Fruit fly (Drosophila melanogaster): ENCODE data around the gene CG2924.
A peak's percentile ranks its signal among the peaks of the same experiment; 100 is the strongest.

CG2924 gene

dm6 chrX:2289134-2289533, 18.6 kb upstream of the CG2924 start:
- peak; percentile 90 for TF ChIP-seq Drgx (GFP tag; IDR thresholded peaks at IDR 0.05)
- no peak for TF ChIP-seq usp (GFP tag; optimal IDR thresholded peaks at IDR 0.05)
- peak in 1 of 2 experiments; percentile 98 for TF ChIP-seq bsh (GFP tag; optimal IDR thresholded peaks at IDR 0.05)
- no peak for TF ChIP-seq Hr78 (GFP tag; optimal IDR thresholded peaks at IDR 0.05)
- TF ChIP-seq CG4820 (GFP tag; optimal IDR thresholded peaks at IDR 0.05): no peak
- peak; percentile 9 for TF ChIP-seq cg (GFP tag; optimal IDR thresholded peaks at IDR 0.05)
- peak; percentile 99 for TF ChIP-seq nom (GFP tag; optimal IDR thresholded peaks at IDR 0.05)
- TF ChIP-seq CG4360 (GFP tag; IDR thresholded peaks at IDR 0.05): peak; percentile 97
- TF ChIP-seq sqz (GFP tag; optimal IDR thresholded peaks at IDR 0.05): peak; percentile 56
- no peak for TF ChIP-seq CG11456 (GFP tag; IDR thresholded peaks at IDR 0.05)
- 0 out of 4 replicates have a peak, but pooled peaks have one; percentile 27 for TF ChIP-seq chinmo (GFP tag; IDR thresholded peaks at IDR 0.05; ENCODE audit: partially characterized antibody)
- TF ChIP-seq CG10209 (GFP tag; optimal IDR thresholded peaks at IDR 0.05): no peak

- peak; percentile 35 for TF ChIP-seq Ets65A (GFP tag)
- TF ChIP-seq crp (GFP tag; optimal IDR thresholded peaks at IDR 0.05): no peak
- 0 out of 2 replicates have a peak, but pooled peaks have one; percentile 33 for TF ChIP-seq vvl (GFP tag; IDR thresholded peaks at IDR 0.05)
Observed at dm6 chrX:2288327-2288726, 17.8 kb upstream of the CG2924 start.

- TF ChIP-seq nom (GFP tag; optimal IDR thresholded peaks at IDR 0.05) (peak; percentile 13), chinmo (GFP tag; IDR thresholded peaks at IDR 0.05; ENCODE audit: partially characterized antibody) (peak; percentile 75; the same call in 1 of the 4 replicates), hb (GFP tag; IDR thresholded peaks at IDR 0.05; ENCODE audit: partially characterized antibody) (no peak), Drgx (GFP tag; IDR thresholded peaks at IDR 0.05) (peak; percentile 16; the same call in 1 of the 2 replicates), crol (GFP tag; IDR thresholded peaks at IDR 0.05) (peak; percentile 76), cg (GFP tag; optimal IDR thresholded peaks at IDR 0.05) (peak; percentile 15), Pdp1 (GFP tag; optimal IDR thresholded peaks at IDR 0.05) (peak in 1 of 2 experiments; percentile 51), bsh (GFP tag; optimal IDR thresholded peaks at IDR 0.05) (peak in 1 of 2 experiments; percentile 18), Hr78 (GFP tag; optimal IDR thresholded peaks at IDR 0.05) (no peak), zfh1 (GFP tag; IDR thresholded peaks at IDR 0.05) (0 out of 3 replicates have a peak, but pooled peaks have one; percentile 8)
Observed at dm6 chrX:2286985-2287384, 16.4 kb upstream of the CG2924 start.

- peak; percentile 28 for TF ChIP-seq CG10543 (GFP tag; optimal IDR thresholded peaks at IDR 0.05)
- no peak for TF ChIP-seq CG8290 (GFP tag; optimal IDR thresholded peaks at IDR 0.05)
- peak in 1 of 2 experiments; percentile 10 for TF ChIP-seq CG8290 (tag; optimal IDR thresholded peaks at IDR 0.05)
- peak; percentile 59 for TF ChIP-seq cwo (GFP tag; optimal IDR thresholded peaks at IDR 0.05)
- TF ChIP-seq Meics (GFP tag; optimal IDR thresholded peaks at IDR 0.05): no peak
- no peak for TF ChIP-seq tx (GFP tag; optimal IDR thresholded peaks at IDR 0.05)
- no peak for TF ChIP-seq zfh2 (GFP tag; optimal IDR thresholded peaks at IDR 0.05)
- TF ChIP-seq CG34376 (GFP tag; optimal IDR thresholded peaks at IDR 0.05): peak; percentile 45
- TF ChIP-seq mirr (GFP tag; optimal IDR thresholded peaks at IDR 0.05): peak; percentile 62
- TF ChIP-seq CG8388 (GFP tag; optimal IDR thresholded peaks at IDR 0.05): no peak
- peak; percentile 26 for TF ChIP-seq CG18599 (GFP tag; optimal IDR thresholded peaks at IDR 0.05)
- no peak for TF ChIP-seq p53 (GFP tag; optimal IDR thresholded peaks at IDR 0.05)
- peak; percentile 85 for TF ChIP-seq GATAe (GFP tag; conservative IDR thresholded peaks at IDR 0.05)
- TF ChIP-seq grn (GFP tag; optimal IDR thresholded peaks at IDR 0.05): peak; percentile 38
- TF ChIP-seq insv (GFP tag; optimal IDR thresholded peaks at IDR 0.05): no peak
- TF ChIP-seq sd (tag; optimal IDR thresholded peaks at IDR 0.05): peak; percentile 18
- TF ChIP-seq Nf-YC (tag; optimal IDR thresholded peaks at IDR 0.05): peak; percentile 13
- no peak for TF ChIP-seq CG1647 (GFP tag; optimal IDR thresholded peaks at IDR 0.05)
- TF ChIP-seq Med (GFP tag): peak; percentile 61
- TF ChIP-seq crol (GFP tag; IDR thresholded peaks at IDR 0.05): peak; percentile 83
- peak; percentile 22 for TF ChIP-seq caup (GFP tag; optimal IDR thresholded peaks at IDR 0.05; ENCODE audit: severe bottlenecking)
- TF ChIP-seq ap (GFP tag; IDR thresholded peaks at IDR 0.05): no peak
- peak; percentile 70 for TF ChIP-seq ftz-f1 (GFP tag; optimal IDR thresholded peaks at IDR 0.05)
- peak; percentile 98 for TF ChIP-seq Hey (tag; optimal IDR thresholded peaks at IDR 0.05)
- no peak for TF ChIP-seq schlank (tag; optimal IDR thresholded peaks at IDR 0.05)
- 0 out of 2 replicates have a peak, but pooled peaks have one; percentile 14 for TF ChIP-seq CG9932 (GFP tag; IDR thresholded peaks at IDR 0.05)
Observed at dm6 chrX:2286255-2286654, 15.7 kb upstream of the CG2924 start.

Measured in whole organism, embryonic.